Worm (Caenorhabditis elegans) whole organism, late embryonic: ENCODE results near the gene coa-4.

ENCODE experiments used
- C38D4.7 ChIP-seq: fragments of 200-800 bp; sonication (Bioruptor generic); optimal IDR thresholded peaks from 2 replicates; lab custom pipeline; 2018; ENCODE audit warnings: mild to moderate bottlenecking, missing genetic modification characterization, moderate library complexity, missing compliant biosample characterization
- K02D7.2 ChIP-seq: sonication (generic microtip); optimal IDR thresholded peaks from 2 replicates; lab custom pipeline; 2017; ENCODE audit warnings: mild to moderate bottlenecking, missing genetic modification characterization, missing compliant biosample characterization
- K09A11.1 ChIP-seq: sonication (generic microtip); optimal IDR thresholded peaks from 2 replicates; lab custom pipeline; 2017; ENCODE audit warnings: antibody characterized with exemption, mild to moderate bottlenecking, missing genetic modification characterization, missing compliant biosample characterization; ENCODE audit not compliant: insufficient read depth
- ama-1 ChIP-seq: fragments of 150-350 bp; optimal IDR thresholded peaks from 2 replicates; lab custom pipeline; 2014
- ceh-19 ChIP-seq: fragments of 200-800 bp; sonication (Bioruptor generic); optimal IDR thresholded peaks from 2 replicates; lab custom pipeline; 2018; ENCODE audit warnings: mild to moderate bottlenecking, missing genetic modification characterization, missing compliant biosample characterization
- ceh-22 ChIP-seq: sonication (generic microtip); optimal IDR thresholded peaks from 2 replicates; lab custom pipeline; 2017; ENCODE audit warnings: missing biosample characterization, missing genetic modification characterization
- ceh-31 ChIP-seq: sonication (generic microtip); optimal IDR thresholded peaks from 2 replicates; lab custom pipeline; 2016; ENCODE audit warnings: missing genetic modification characterization, missing compliant biosample characterization
- ceh-34 ChIP-seq: sonication (generic microtip); optimal IDR thresholded peaks from 2 replicates; lab custom pipeline; 2016; ENCODE audit warnings: mild to moderate bottlenecking, missing genetic modification characterization, missing compliant biosample characterization
- ceh-45 ChIP-seq: fragments of 200-800 bp; sonication (Bioruptor generic); IDR thresholded peaks from 2 replicates; pipeline ENCODE4 v1.3.6; 2022; ENCODE audit warnings: missing genetic modification reagents, missing genetic modification characterization, missing compliant biosample characterization
- ceh-48 ChIP-seq: sonication (generic microtip); optimal IDR thresholded peaks from 2 replicates; lab custom pipeline; 2016; ENCODE audit warnings: missing genetic modification characterization, inconsistent platforms, missing compliant biosample characterization
- ceh-9 ChIP-seq: sonication (generic microtip); optimal IDR thresholded peaks from 2 replicates; lab custom pipeline; 2016; ENCODE audit warnings: mild to moderate bottlenecking, missing genetic modification characterization, inconsistent platforms, missing compliant biosample characterization
- dve-1 ChIP-seq: sonication (generic microtip); optimal IDR thresholded peaks from 2 replicates; lab custom pipeline; 2017; ENCODE audit warnings: antibody characterized with exemption, mild to moderate bottlenecking, missing genetic modification characterization, missing compliant biosample characterization
- elt-2 ChIP-seq: sonication (generic microtip); optimal IDR thresholded peaks from 2 replicates; lab custom pipeline; 2016; ENCODE audit warnings: missing genetic modification reagents, missing genetic modification characterization, missing compliant biosample characterization
- elt-4 ChIP-seq: sonication (generic microtip); optimal IDR thresholded peaks from 2 replicates; lab custom pipeline; 2016; ENCODE audit warnings: missing genetic modification characterization, missing compliant biosample characterization
- fkh-10 ChIP-seq: fragments of 150-350 bp; optimal IDR thresholded peaks from 2 replicates; lab custom pipeline; 2014; ENCODE audit warnings: missing biosample characterization, missing genetic modification reagents, missing genetic modification characterization
- fkh-6 ChIP-seq: sonication (generic microtip); optimal IDR thresholded peaks from 2 replicates; lab custom pipeline; 2016; ENCODE audit warnings: missing genetic modification characterization, missing compliant biosample characterization
- hlh-13 ChIP-seq: fragments of 200-800 bp; sonication (Bioruptor generic); optimal IDR thresholded peaks from 2 replicates; lab custom pipeline; 2018; ENCODE audit warnings: mild to moderate bottlenecking, missing genetic modification characterization, missing compliant biosample characterization
- hlh-6 ChIP-seq: sonication (generic microtip); optimal IDR thresholded peaks from 2 replicates; lab custom pipeline; 2016; ENCODE audit warnings: missing genotype, missing genetic modification characterization, missing compliant biosample characterization
- hlh-8 ChIP-seq: sonication (generic microtip); optimal IDR thresholded peaks from 2 replicates; lab custom pipeline; 2016; ENCODE audit warnings: missing genotype, missing genetic modification characterization, missing compliant biosample characterization
- lim-6 ChIP-seq: sonication (generic microtip); optimal IDR thresholded peaks from 2 replicates; lab custom pipeline; 2016; ENCODE audit warnings: missing genetic modification characterization, missing compliant biosample characterization
- lin-11 ChIP-seq: fragments of 200-800 bp; sonication (Bioruptor generic); optimal IDR thresholded peaks from 2 replicates; lab custom pipeline; 2018; ENCODE audit warnings: mild to moderate bottlenecking, missing genetic modification characterization, missing compliant biosample characterization
- madf-2 ChIP-seq: sonication (generic microtip); optimal IDR thresholded peaks from 2 replicates; lab custom pipeline; 2017; ENCODE audit warnings: missing genetic modification characterization, missing compliant biosample characterization
- mec-3 ChIP-seq: sonication (generic microtip); optimal IDR thresholded peaks from 2 replicates; lab custom pipeline; 2016; ENCODE audit warnings: borderline replicate concordance, missing genetic modification characterization, missing compliant biosample characterization
- nfya-1 ChIP-seq: sonication (generic microtip); optimal IDR thresholded peaks from 2 replicates; lab custom pipeline; 2017; ENCODE audit warnings: missing genetic modification characterization, mild to moderate bottlenecking, missing compliant biosample characterization, antibody characterized with exemption, moderate library complexity
- pag-3 ChIP-seq: sonication (generic microtip); optimal IDR thresholded peaks from 2 replicates; lab custom pipeline; 2016; ENCODE audit warnings: missing compliant biosample characterization, missing genetic modification characterization, borderline replicate concordance
- pax-1 ChIP-seq: fragments of 150-350 bp; optimal IDR thresholded peaks from 2 replicates; lab custom pipeline; 2014; ENCODE audit warnings: missing biosample characterization, missing genetic modification characterization
- pha-2 ChIP-seq: sonication (generic microtip); optimal IDR thresholded peaks from 2 replicates; lab custom pipeline; 2017; ENCODE audit warnings: mild to moderate bottlenecking, missing genetic modification characterization, missing compliant biosample characterization
- pqm-1 ChIP-seq: sonication (generic microtip); optimal IDR thresholded peaks from 2 replicates; lab custom pipeline; 2016; ENCODE audit warnings: missing genetic modification characterization, missing compliant biosample characterization
- pros-1 ChIP-seq: fragments of 150-350 bp; optimal IDR thresholded peaks from 2 replicates; lab custom pipeline; 2014; ENCODE audit warnings: missing biosample characterization, missing genetic modification reagents, missing genetic modification characterization
- ref-2 ChIP-seq: sonication (generic microtip); optimal IDR thresholded peaks from 2 replicates; lab custom pipeline; 2016; ENCODE audit warnings: missing genetic modification characterization, missing compliant biosample characterization
- rnt-1 ChIP-seq: sonication (generic microtip); optimal IDR thresholded peaks from 2 replicates; lab custom pipeline; 2016; ENCODE audit warnings: missing genetic modification characterization, missing compliant biosample characterization
- syd-9 ChIP-seq: sonication (generic microtip); optimal IDR thresholded peaks from 2 replicates; lab custom pipeline; 2016; ENCODE audit warnings: mild to moderate bottlenecking, missing genetic modification characterization, moderate library complexity, missing compliant biosample characterization
- tbx-7 ChIP-seq: sonication (generic microtip); optimal IDR thresholded peaks from 2 replicates; lab custom pipeline; 2016; ENCODE audit warnings: missing genotype, missing genetic modification characterization, missing compliant biosample characterization
- unc-3 ChIP-seq, 2 experiments: fragments of 200-800 bp in 1 of 2; sonication (Bioruptor generic) in 1 of 2; sonication (generic microtip) in 1 of 2; conservative IDR thresholded peaks in 1 of 2; optimal IDR thresholded peaks in 1 of 2; 2 replicates each; pipeline versions ENCODE4 v1.3.6 to Lab custom; 2016 to 2022; ENCODE audit warnings: missing compliant biosample characterization in 2 of 2, missing genetic modification characterization in 2 of 2, missing genetic modification reagents in 1 of 2
- unc-42 ChIP-seq: sonication (generic microtip); optimal IDR thresholded peaks from 2 replicates; lab custom pipeline; 2016; ENCODE audit warnings: missing genotype, missing genetic modification characterization, missing compliant biosample characterization
- unc-86 ChIP-seq: sonication (generic microtip); optimal IDR thresholded peaks from 2 replicates; lab custom pipeline; 2016; ENCODE audit warnings: missing genetic modification characterization, missing compliant biosample characterization
- zip-5 ChIP-seq: sonication (generic microtip); optimal IDR thresholded peaks from 2 replicates; lab custom pipeline; 2016; ENCODE audit warnings: missing genetic modification characterization, missing compliant biosample characterization
- ztf-16 ChIP-seq: sonication (generic microtip); optimal IDR thresholded peaks from 2 replicates; lab custom pipeline; 2017; ENCODE audit warnings: missing genetic modification characterization, missing compliant biosample characterization

Gene coa-4

ce11 chrIV:9330755-9331154 lies 4.6 kb downstream of the coa-4 start, which contains the start of gene nspg-7.1:
Gene nspg-7.1 (minus strand): TSS chrIV:9330855.
- TF ChIP-seq ceh-31 (tag; lab: Kevin White, UChicago) (no peak), ceh-19 (no peak), fkh-10 (GFP tag; lab: Kevin White, UChicago) (no peak), ceh-34 (tag; lab: Kevin White, UChicago) (no peak), pha-2 (tag; lab: Kevin White, UChicago) (no peak), pax-1 (no peak), lim-6 (tag; lab: Kevin White, UChicago) (no peak), ztf-16 (no peak), hlh-8 (no peak), nfya-1 (no peak), dve-1 (tag; lab: Kevin White, UChicago) (no peak), ceh-48 (tag; lab: Kevin White, UChicago) (no peak), tbx-7 (tag; lab: Kevin White, UChicago) (no peak)

- TF ChIP-seq elt-2 = no peak
- no peak for TF ChIP-seq ceh-45
- TF ChIP-seq unc-3 (GFP tag; conservative IDR thresholded peaks at IDR 0.05; lab: Robert Waterston, UW) = no peak
- TF ChIP-seq unc-3 (tag; optimal IDR thresholded peaks at IDR 0.05; lab: Kevin White, UChicago) = no peak
- TF ChIP-seq unc-42 = no peak
- no peak for TF ChIP-seq mec-3 (tag; lab: Kevin White, UChicago)
- TF ChIP-seq hlh-6 (tag; lab: Kevin White, UChicago) = no peak
- TF ChIP-seq fkh-6 (tag; lab: Kevin White, UChicago) = no peak
- no peak for TF ChIP-seq syd-9 (tag; lab: Kevin White, UChicago)
- TF ChIP-seq C38D4.7 (GFP tag; lab: Kevin White, UChicago) = no peak
- TF ChIP-seq, all 69 proteins: peak for 0
These were observed 7.7 kb downstream of the coa-4 start, which contains the start of gene clec-183 for ce11 chrIV:9327706-9328105. Gene clec-183 (plus strand): TSS chrIV:9328006.

ce11 chrIV:9323989-9324506 lies 11.4 kb downstream of the coa-4 start, which contains the start of the genes nspg-11 and F49C12.15:
Gene nspg-11 (minus strand): TSS chrIV:9324089.
Gene F49C12.15 (plus strand): TSS chrIV:9324456.
- TF ChIP-seq ztf-16 = no peak
- no peak for TF ChIP-seq ama-1 (lab: Kevin White, UChicago)
- TF ChIP-seq unc-86 (tag; lab: Kevin White, UChicago) = no peak

- TF ChIP-seq elt-2 (no peak), tbx-7 (tag; lab: Kevin White, UChicago) (no peak), pros-1 (tag; lab: Kevin White, UChicago) (no peak)
These were observed 12.9 kb downstream of the coa-4 start for ce11 chrIV:9322489-9322888.

- TF ChIP-seq ceh-48 (tag; lab: Kevin White, UChicago) = peak; percentile 61
- TF ChIP-seq ceh-9 (tag; lab: Kevin White, UChicago) = no peak
These were observed 14.2 kb downstream of the coa-4 start, which contains the start of the genes F49C12.12 and vha-17 for ce11 chrIV:9321039-9321851. Gene F49C12.12 (minus strand): TSS chrIV:9321089. Gene vha-17 (plus strand): TSS chrIV:9321801.

- no peak for TF ChIP-seq hlh-8
- TF ChIP-seq dve-1 (tag; lab: Kevin White, UChicago) = no peak
- no peak for TF ChIP-seq ceh-22 (tag; lab: Kevin White, UChicago)
- no peak for TF ChIP-seq hlh-13 (GFP tag; lab: Kevin White, UChicago)
- no peak for TF ChIP-seq lin-11 (tag; lab: Kevin White, UChicago)
- TF ChIP-seq madf-2 (tag; lab: Kevin White, UChicago) = no peak
- no peak for TF ChIP-seq elt-4 (tag; lab: Kevin White, UChicago)
- no peak for TF ChIP-seq pag-3 (tag; lab: Kevin White, UChicago)
- no peak for TF ChIP-seq pqm-1 (tag; lab: Kevin White, UChicago)
- no peak for TF ChIP-seq zip-5
- no peak for TF ChIP-seq nfya-1
- TF ChIP-seq syd-9 (tag; lab: Kevin White, UChicago) = no peak
- TF ChIP-seq ama-1 (lab: Kevin White, UChicago) = no peak
- no peak for TF ChIP-seq K09A11.1 (tag; lab: Kevin White, UChicago)
- no peak for TF ChIP-seq ref-2 (tag; lab: Kevin White, UChicago)
- TF ChIP-seq rnt-1 (tag; lab: Kevin White, UChicago) = no peak
- no peak for TF ChIP-seq K02D7.2 (tag; lab: Kevin White, UChicago)
- no peak for TF ChIP-seq mec-3 (tag; lab: Kevin White, UChicago)
These were observed 15.4 kb downstream of the coa-4 start for ce11 chrIV:9320023-9320422.
